Fruit fly (Drosophila melanogaster) whole organism, larva: ENCODE data around the gene CG10616.
A peak's percentile ranks its signal among the peaks of the same experiment; 100 is the strongest.

ENCODE experiments used
- noc ChIP-seq: fragments of 200-800 bp; sonication (Bioruptor generic); optimal IDR thresholded peaks from 3 replicates; lab custom pipeline; 2019; ENCODE audit warnings: missing biosample characterization, mild to moderate bottlenecking, missing genetic modification characterization, moderate library complexity

CG10616 gene

DNA sequence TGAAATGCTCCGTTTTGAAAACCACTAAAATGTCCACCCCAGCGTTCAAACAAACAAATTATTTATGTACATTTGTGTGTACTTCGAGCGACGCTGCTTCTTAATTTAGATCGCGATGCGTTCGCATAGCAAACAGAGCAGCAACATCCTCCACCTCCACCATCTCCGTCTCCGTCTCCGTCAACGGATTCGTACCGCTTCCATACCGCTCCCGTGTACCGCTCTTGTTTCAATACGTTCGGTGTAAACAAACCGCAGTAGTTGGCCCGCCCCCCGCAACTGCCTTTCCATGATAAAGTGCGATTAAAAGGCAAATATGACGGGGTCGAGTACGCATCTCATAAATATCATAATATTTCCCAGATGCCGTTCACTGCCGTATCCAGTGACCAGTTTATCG lies 10.7 kb downstream of the CG10616 start, which contains the start of gene CG33725:
Gene CG33725 (plus strand): TSS at position 364 of the 400 bp plus-strand sequence.
- TF ChIP-seq noc = no peak

DNA sequence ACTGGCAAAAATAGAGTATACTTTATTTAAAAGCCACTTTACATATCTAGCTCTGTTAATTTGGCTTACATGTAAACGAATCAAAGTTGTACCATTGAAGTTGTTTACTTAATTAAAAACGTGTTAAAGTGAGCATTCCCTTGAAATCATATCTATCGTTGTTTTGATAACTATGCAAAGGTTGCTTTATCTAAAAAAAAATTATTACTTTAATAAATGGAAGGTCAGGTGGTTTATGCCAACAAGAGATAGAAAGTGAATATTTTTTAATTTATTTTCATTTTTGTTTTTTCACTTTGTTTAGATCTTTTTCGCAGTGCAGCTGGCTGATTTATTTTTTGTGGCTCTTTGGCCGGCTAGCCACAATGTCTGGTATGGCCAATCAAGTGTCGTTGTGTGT lies 11.4 kb downstream of the CG10616 start:
- TF ChIP-seq noc = peak; percentile 9

DNA sequence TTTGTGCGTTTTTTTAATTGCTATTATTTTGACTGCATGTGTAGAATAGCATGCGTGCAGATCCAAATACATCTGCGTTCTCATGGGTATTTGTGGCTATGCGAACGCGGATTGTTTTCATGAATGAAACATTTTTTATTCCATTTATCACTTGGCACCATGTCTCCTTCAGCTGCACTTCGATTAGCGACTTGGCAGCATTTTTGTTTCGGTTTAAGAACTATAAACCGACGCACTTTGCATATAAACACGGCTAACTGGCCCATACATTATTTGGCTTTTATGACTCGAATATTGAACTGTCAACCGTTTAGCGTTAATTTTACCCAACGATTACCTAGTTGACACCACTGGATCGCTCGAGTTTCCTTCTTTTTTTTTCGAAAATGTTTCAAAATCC lies 12.9 kb downstream of the CG10616 start:
- TF ChIP-seq noc = no peak

DNA sequence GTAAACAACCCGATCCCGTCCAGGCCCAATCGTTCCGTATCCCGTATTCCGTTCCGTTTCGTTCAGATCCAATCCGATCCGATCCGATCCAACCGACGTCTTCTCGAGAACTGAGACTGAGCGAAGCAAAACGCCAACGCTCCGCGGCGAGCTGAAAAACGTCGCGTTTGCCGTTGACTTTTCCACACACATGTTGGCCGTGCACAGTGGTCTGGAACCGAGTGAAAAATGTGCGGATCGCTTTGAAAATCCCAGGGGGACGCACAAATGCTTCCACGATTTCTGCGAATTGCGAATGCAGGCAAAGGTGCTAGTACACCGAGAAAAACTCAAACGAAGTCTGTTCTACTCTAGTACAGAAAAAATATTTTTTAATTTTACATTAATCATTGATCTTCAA lies 13.4 kb downstream of the CG10616 start, which contains the start of gene CG10663:
Gene CG10663 (minus strand): TSS at position 88 of the 400 bp plus-strand sequence.
- TF ChIP-seq noc = no peak

DNA sequence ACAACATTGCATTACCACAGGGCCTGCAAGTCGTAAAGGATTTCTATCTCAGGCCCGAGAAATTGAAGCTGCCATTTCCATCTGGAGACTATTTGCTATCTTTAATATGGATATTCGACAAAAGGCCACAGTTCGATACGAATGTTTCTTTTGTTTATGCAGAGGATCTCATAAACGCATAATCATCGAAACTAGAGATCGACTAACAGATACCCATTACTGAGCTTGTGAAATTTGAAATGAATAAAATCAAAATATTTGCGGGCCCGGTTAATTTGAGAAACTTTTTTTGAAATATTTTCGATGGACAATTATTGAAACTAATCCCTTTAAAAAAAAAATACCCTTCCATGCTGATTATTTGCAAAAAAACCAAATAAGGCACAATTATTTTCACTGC lies 14.6 kb downstream of the CG10616 start:
- TF ChIP-seq noc = no peak

DNA sequence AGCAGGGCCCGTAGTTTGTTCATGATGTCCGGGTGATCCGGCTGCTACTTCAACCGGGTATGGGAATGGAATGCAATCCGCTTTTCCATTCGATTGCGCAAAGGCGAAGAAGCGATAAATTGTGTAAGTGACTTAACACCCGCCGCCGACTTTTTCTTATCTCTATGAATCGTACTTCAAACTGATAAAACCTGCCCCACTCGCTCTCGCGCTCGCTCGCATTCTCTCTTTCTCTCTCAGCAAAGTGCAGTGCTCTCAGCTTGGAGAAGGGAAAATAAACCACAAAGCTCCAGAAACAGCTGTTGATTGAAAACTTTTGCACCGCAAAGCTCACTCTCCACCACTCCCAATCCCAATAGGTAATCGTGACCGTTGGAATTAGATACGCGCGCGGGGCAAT lies 18.4 kb downstream of the CG10616 start:
- TF ChIP-seq noc = no peak

DNA sequence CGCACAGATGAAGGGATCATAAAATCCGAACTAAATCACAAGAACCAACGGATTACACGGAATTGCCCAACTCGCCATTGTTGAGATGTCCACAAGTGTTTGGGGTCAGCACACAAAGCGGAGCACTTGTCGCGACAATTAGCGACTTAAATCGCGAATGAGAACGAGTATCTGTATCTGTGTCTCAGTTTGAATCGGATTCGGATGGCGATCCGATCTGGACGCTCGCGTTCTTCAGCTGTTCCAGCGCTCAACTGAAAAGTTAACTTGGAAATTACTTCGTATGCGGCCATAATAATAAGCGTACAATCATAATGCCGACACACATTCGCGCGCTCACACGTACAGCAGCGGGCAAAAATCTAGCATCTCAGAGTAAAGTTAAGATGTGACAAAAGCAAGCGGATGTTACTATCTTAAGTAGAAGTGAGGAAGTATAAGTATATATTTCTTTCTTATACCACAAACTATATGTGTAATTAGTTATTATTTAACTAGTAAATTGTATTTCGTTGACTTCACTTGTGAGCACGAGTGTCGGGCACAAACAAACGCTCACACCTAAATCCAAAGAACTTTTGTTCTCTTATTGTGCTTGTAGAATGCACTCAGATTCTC lies 19.0 kb downstream of the CG10616 start, which contains the start of gene CG10660:
Gene CG10660 (minus strand): TSS at position 259 of the 618 bp plus-strand sequence.
- peak; percentile 84 for TF ChIP-seq noc

DNA sequence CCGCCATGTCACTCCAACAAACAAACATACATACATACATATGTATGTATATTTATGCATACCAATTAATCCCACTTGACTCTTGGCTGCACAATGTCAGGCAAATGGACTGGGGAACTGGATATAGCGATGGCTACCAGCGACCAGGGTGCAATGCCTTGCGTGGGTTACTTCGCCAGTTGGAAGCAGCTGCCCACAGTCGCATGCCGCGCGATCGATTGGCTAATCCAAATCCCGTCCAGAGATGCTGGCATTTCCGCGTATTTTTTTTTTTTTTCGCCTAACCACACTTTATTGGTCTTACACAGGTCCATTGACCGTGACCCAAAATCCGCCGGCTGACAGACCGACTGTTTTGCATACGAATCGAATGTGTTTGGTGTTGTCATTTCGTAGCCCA lies 22.7 kb downstream of the CG10616 start:
- TF ChIP-seq noc = no peak

DNA sequence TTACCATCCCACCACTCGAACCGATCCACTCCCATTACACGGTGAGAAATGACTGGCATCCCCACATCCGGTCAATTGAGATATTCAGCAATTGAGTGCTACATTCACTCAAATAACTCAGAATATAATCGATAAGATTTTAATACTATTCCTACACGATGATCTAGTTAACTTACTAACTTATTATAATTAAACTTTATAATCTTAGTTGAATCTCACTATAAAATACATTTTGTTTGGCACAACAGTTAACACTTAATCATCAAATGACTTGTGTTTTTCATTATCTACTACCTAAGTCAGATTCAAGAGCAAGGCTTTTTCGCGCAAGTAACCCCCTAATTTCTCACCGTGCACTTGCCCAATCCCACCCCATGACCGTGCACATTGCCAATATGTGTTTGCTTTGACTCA lies 23.8 kb downstream of the CG10616 start:
- TF ChIP-seq noc = peak; percentile 2

DNA sequence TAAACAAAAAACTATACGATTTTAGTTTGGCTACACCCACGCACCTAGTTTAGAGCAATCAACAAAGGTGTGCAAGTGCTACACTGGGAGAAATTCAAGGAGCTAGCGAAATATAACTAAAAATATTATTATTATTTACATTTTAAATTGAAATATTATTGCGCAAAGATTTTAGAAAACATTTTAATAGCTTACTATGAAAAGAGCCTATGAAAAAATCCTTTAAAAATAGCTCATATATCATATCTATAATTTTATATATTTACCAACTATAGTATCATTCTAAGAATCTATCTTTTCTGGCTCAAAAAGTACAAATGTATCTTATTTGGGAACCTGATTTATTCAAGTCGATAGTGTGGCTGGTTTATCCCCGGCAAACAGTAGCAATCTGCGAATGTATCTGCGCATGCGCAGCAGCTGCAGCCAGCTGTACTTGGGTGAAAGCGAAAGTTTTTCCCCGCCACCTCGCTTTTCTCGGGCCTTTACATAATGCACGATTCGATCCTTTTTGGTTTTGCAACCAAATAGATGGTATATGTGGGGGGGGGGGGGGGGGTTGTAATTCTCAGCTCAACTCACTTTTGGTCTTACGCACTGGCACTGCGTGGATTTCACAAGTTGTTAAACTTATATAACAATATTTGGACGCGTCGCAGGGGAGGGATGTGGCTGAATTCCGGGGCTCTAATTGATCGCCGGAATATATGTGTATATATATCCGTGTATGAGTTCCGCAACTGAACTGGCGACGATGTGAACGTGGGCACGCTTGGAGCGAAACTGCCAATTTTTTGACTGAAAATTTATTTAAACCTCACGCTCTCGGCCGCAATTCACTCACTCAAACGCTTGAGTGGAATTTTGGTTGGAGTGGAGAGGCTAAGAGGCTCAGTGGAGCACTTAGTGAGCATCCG lies 25.2 kb downstream of the CG10616 start, which contains the start of gene CG10657:
Gene CG10657 (minus strand): TSS at position 789 of the 917 bp plus-strand sequence.
- TF ChIP-seq noc = no peak

DNA sequence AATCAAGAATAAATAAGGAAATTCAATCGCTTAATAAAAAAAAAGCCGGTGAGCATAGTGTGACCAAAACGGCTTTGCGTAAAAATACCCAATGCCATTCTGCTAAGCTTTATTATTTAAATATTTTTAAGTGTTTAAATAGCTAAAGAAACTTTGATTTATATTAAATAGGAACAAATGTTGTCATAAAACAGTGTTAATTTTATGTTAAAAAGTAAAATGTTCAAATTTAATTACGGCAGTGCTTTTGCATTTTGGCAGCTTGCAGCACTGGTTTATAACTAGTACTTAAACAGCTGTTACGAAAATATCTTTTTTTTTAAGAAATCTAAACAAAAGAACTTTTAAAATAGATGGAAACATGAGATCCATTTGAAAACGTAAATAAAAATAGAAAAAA lies 29.7 kb downstream of the CG10616 start, which contains the start of the genes CG10638 and CG10681:
Gene CG10638 (minus strand): TSS at position 63 of the 400 bp plus-strand sequence.
Gene CG10681 (plus strand): TSS at position 265 of the 400 bp plus-strand sequence.
- TF ChIP-seq noc = no peak

DNA sequence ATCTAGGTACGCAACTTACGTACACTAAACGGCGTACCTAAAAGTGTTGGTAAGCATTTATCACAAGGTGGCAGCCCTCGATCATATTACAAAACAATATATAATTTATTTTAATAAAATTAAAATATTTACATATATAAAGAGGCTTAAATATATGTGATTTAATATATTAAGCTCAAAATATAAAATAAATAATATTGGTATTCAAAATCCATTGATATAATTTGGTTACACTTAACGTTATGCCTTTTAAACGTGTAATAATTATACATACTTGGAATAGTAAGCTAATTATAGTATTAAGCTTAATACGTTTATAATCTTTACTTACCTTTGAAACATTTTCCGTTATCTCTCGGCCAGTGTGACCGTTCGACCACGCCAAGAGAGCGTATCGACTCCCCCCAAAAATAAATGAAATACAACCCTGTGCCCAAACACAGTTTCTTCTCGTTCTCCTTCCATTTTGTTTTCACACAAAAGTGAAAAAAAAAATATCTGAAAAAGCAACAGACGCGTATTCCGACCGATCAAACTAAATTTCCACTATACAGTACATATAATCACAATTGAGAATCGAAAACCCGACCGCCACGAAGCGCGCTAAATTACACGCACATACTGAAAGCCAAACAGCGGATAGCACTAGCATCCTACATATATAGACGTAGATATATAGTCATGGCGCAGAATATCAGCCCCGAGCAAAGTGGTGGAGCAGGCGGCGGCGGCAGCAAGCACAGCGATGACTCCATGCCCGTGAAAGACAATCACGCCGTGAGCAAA lies 32.5 kb downstream of the CG10616 start, which contains the start of the genes CG10646 and vih:
Gene CG10646 (minus strand): TSS at position 30 of the 786 bp plus-strand sequence.
Gene vih (plus strand): TSS at position 428 of the 786 bp plus-strand sequence.
- TF ChIP-seq noc = no peak

DNA sequence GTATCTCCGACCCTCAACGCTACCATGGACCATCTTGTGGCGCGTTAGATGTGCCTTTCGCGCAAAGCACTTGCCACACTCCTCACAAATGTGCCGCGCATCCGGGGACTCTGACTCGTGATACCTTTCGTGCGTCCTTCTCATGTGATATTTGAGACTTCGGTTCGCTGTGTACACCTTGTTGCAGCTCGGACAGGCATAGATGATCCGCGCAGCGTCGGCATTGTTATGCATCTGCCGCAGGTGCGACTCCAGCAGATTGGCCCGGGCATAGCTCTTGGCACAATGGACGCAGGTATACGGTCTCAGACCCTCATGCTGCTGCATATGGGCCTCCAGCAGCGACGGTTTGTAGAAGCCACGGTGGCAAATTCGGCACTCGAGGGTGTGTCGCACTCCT lies 34.5 kb downstream of the CG10616 start:
- TF ChIP-seq noc = no peak

DNA sequence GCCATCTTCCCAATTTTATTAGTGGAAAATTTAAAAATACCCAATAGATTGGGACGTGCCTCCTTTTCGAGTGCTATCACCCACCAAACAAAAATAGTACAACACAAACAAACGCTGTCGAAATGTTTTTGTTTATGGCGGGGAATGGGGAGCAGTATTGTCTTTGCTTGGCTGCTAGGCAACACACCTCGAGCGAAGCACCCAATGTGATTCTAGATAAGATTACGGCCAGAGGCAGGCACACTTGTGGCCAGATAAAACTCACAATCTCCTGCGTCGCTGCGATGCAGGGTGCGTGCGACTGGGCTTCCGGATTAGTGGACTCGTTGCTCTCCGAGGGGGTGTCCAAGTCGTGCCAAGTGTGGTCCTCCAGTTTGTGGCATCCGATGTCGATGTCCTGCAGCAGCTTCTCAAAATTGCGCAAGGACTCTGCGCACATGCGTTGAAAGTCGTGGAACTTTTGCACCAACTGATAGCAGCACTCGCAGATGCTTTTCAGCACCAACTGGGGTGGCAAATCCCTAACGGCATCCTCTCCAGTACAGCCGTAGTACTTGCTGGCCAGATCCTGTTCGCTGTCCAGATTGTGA lies 35.5 kb downstream of the CG10616 start:
- peak; percentile 20 for TF ChIP-seq noc

DNA sequence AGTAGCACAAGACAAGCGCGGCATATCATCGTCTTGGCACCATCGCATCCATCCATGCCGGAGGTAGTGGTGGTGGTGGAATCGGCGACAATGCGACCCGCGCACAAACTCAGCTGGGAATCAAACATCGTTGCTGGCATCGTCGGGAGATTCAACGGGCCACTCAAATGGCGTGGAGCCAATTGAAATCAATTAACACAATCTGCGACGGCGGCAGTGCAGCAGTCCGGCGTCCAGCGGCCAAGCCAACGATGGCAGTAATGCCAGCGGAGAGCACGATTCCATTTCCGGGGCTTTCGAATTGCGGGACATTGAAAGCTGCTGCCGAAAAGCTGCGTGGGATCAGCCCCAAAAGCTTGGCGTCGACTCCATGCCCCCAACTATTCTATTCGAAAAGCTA lies 36.0 kb downstream of the CG10616 start, which contains the start of gene CG10654:
Gene CG10654 (minus strand): TSS at position 270 of the 400 bp plus-strand sequence.
- no peak for TF ChIP-seq noc

DNA sequence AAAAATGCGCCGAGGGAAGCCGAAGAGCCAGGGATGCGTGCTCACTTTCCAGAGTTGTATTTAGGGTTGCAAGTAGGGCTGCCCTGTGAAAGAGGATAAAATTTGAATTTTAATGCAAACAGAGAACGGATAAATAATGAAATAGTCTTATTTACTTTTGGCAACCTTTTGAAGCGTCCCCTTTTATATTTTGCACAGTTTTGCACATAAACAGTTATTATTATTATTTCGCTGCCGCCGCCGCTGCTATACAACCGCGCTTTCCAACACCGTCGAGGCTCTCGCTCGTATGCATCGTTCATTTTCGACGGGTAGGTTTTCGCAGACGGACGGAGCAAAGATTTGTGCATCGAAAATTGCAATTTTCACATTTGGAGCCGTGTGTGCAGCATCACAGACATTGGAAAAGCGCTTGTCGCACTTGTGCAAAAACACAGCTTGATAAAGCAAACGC lies 43.3 kb downstream of the CG10616 start, which contains the start of the genes sti and tral:
Gene sti (minus strand): TSS at position 54 of the 454 bp plus-strand sequence.
Gene tral (plus strand): TSS at position 298 of the 454 bp plus-strand sequence.
- TF ChIP-seq noc = peak; percentile 78
